Fruit fly (Drosophila melanogaster): Measurements from ENCODE around the gene CG9698.

The CG9698 gene

dm6 chr3R:30500226-30500625 lies 14.4 kb upstream of the CG9698 start, which contains the start of gene PH4alphaNE1:
TSS of gene PH4alphaNE1 (minus strand) at chr3R:30500326.
- TF ChIP-seq CG14014 (GFP tag; IDR thresholded peaks at IDR 0.05) = no peak
- no peak for TF ChIP-seq disco-r (GFP tag; optimal IDR thresholded peaks at IDR 0.05)
- no peak for TF ChIP-seq lilli (GFP tag; optimal IDR thresholded peaks at IDR 0.05)
- no peak for TF ChIP-seq aop (GFP tag; IDR thresholded peaks at IDR 0.05)
- no peak for TF ChIP-seq row (GFP tag; IDR thresholded peaks at IDR 0.05)
- no peak for TF ChIP-seq stc (GFP tag; IDR thresholded peaks at IDR 0.05)
- TF ChIP-seq CG1792 (GFP tag; optimal IDR thresholded peaks at IDR 0.05) = no peak
- no peak for TF ChIP-seq Antp (GFP tag; optimal IDR thresholded peaks at IDR 0.05)
- no peak for TF ChIP-seq dati (GFP tag; IDR thresholded peaks at IDR 0.05)
- TF ChIP-seq chinmo (GFP tag; IDR thresholded peaks at IDR 0.05; ENCODE audit: partially characterized antibody) = no peak
- TF ChIP-seq CG10959 (GFP tag; IDR thresholded peaks at IDR 0.05) = no peak
- no peak for TF ChIP-seq rib (GFP tag; IDR thresholded peaks at IDR 0.05)

- TF ChIP-seq ham (GFP tag; IDR thresholded peaks at IDR 0.05) (no peak), NC2α (GFP tag; optimal IDR thresholded peaks at IDR 0.05) (no peak), bcd (GFP tag; optimal IDR thresholded peaks at IDR 0.05) (peak; percentile 14), H2.0 (GFP tag; IDR thresholded peaks at IDR 0.05) (no peak), CG17612 (GFP tag; IDR thresholded peaks at IDR 0.05) (no peak), CG1024 (GFP tag; IDR thresholded peaks at IDR 0.05) (0 out of 2 replicates have a peak, but pooled peaks have one; percentile 9), al (GFP tag; IDR thresholded peaks at IDR 0.05) (no peak), CG32772 (GFP tag; IDR thresholded peaks at IDR 0.05) (peak; percentile 58), YL-1 (GFP tag; optimal IDR thresholded peaks at IDR 0.05) (no peak), NFAT (GFP tag; IDR thresholded peaks at IDR 0.05) (0 out of 2 replicates have a peak, but pooled peaks have one; percentile 4), Bteb2 (GFP tag; optimal IDR thresholded peaks at IDR 0.05) (peak; percentile 10), Sry-δ (GFP tag; optimal IDR thresholded peaks at IDR 0.05) (no peak), Hsf (GFP tag; optimal IDR thresholded peaks at IDR 0.05) (peak; percentile 47), fd96Cb (tag; optimal IDR thresholded peaks at IDR 0.05) (peak; percentile 26), cad (GFP tag; optimal IDR thresholded peaks at IDR 0.05) (no peak), CG6854 (GFP tag; optimal IDR thresholded peaks at IDR 0.05) (no peak), CG8089 (GFP tag; optimal IDR thresholded peaks at IDR 0.05) (no peak), jigr1 (GFP tag; IDR thresholded peaks at IDR 0.05) (no peak), TFAM (GFP tag; optimal IDR thresholded peaks at IDR 0.05) (no peak), CG9727 (GFP tag; optimal IDR thresholded peaks at IDR 0.05) (peak; percentile 45), sens (GFP tag) (peak; percentile 88), tio (GFP tag; optimal IDR thresholded peaks at IDR 0.05) (peak; percentile 39), CG1603 (tag; optimal IDR thresholded peaks at IDR 0.05) (no peak), Oaz (GFP tag; IDR thresholded peaks at IDR 0.05) (no peak), ttk (GFP tag; IDR thresholded peaks at IDR 0.05) (peak; percentile 32; the same call in 1 of the 2 replicates), Taf1 (GFP tag; IDR thresholded peaks at IDR 0.05) (no peak), sim (GFP tag; IDR thresholded peaks at IDR 0.05) (no peak), ci (GFP tag; IDR thresholded peaks at IDR 0.05) (0 out of 3 replicates have a peak, but pooled peaks have one; percentile 52), Myb (GFP tag; optimal IDR thresholded peaks at IDR 0.05) (peak; percentile 1), Vsx1 (GFP tag; optimal IDR thresholded peaks at IDR 0.05) (no peak), sc (optimal IDR thresholded peaks at IDR 0.05) (no peak), sc (GFP tag; optimal IDR thresholded peaks at IDR 0.05) (no peak), hkb (optimal IDR thresholded peaks at IDR 0.05) (no peak), hkb (GFP tag; IDR thresholded peaks at IDR 0.05) (no peak), Nf-YB (GFP tag; optimal IDR thresholded peaks at IDR 0.05) (no peak), CG4424 (GFP tag; optimal IDR thresholded peaks at IDR 0.05) (peak; percentile 30), Ssrp (tag; optimal IDR thresholded peaks at IDR 0.05) (no peak), HHEX (GFP tag; optimal IDR thresholded peaks at IDR 0.05) (peak; percentile 10), br (optimal IDR thresholded peaks at IDR 0.05) (no peak), sug (tag; optimal IDR thresholded peaks at IDR 0.05) (no peak), nmo (GFP tag; optimal IDR thresholded peaks at IDR 0.05) (peak; percentile 42), ara (GFP tag; IDR thresholded peaks at IDR 0.05) (peak; percentile 57)
These were observed 13.4 kb upstream of the CG9698 start for dm6 chr3R:30501174-30501573.

All from whole organism, embryonic.